Worm (Caenorhabditis elegans): ENCODE measurements around the gene F38A6.4.

DNA sequence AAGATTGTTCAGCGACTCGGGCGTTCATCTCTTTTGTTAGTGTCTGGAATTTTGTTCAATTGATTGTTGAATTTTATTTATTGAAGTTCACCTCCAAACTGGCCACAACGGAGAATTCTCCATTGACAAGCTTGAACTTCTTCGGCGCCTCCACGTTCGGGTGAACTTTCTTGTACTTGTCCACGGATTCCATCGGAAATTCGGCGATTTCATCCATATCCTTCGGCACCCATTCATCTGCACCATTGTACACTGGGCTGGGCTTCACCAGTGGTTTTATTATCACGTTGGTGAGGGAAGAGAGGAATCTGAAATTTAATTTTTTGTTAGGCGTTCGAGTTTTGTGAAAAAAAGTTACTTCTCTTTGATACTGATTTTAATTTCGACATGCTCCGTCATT is 47.7 kb downstream of the F38A6.4 start:
- TF ChIP-seq daf-19 (GFP tag; conservative IDR thresholded peaks at IDR 0.05) (no peak), pqm-1 (tag; optimal IDR thresholded peaks at IDR 0.05) (no peak), lim-7 (GFP tag; IDR thresholded peaks at IDR 0.05) (no peak), nhr-237 (tag; optimal IDR thresholded peaks at IDR 0.05) (no peak), hif-1 (tag; optimal IDR thresholded peaks at IDR 0.05) (no peak), fkh-10 (GFP tag; optimal IDR thresholded peaks at IDR 0.05) (no peak), lin-15B (tag; optimal IDR thresholded peaks at IDR 0.05) (no peak), nhr-42 (GFP tag; IDR thresholded peaks at IDR 0.05) (no peak), nhr-25 (tag; optimal IDR thresholded peaks at IDR 0.05; ENCODE audit: borderline replicate concordance, insufficient read depth) (no peak)
